Fruit fly (Drosophila melanogaster) whole organism, embryonic: Measurements from ENCODE around the gene RhoGDI.
A peak's percentile ranks its signal among the peaks of the same experiment; 100 is the strongest.

ENCODE experiments used
- Adf1 ChIP-seq: fragments of 200-800 bp; sonication (Bioruptor generic); IDR thresholded peaks from 2 replicates; pipeline ENCODE4 v1.3.6; 2022; ENCODE audit warnings: missing biosample characterization, missing genetic modification characterization
- B-H1 ChIP-seq: fragments of 200-800 bp; sonication (Bioruptor generic); IDR thresholded peaks from 3 replicates; pipeline ENCODE4 v1.3.6; 2022; ENCODE audit warnings: missing biosample characterization, missing genetic modification characterization
- CG1024 ChIP-seq: fragments of 200-800 bp; sonication (Bioruptor generic); IDR thresholded peaks from 2 replicates; pipeline ENCODE4 v1.3.6; 2022; ENCODE audit warnings: missing biosample characterization, missing genetic modification characterization
- CG10565 ChIP-seq: fragments of 200-800 bp; sonication (Bioruptor generic); optimal IDR thresholded peaks from 3 replicates; lab custom pipeline; 2016; ENCODE audit warnings: missing biosample characterization, mild to moderate bottlenecking, missing genetic modification characterization
- CG10654 ChIP-seq: fragments of 200-800 bp; sonication (Bioruptor generic); optimal IDR thresholded peaks from 2 replicates; lab custom pipeline; 2016; ENCODE audit warnings: missing biosample characterization, missing genetic modification characterization
- CG1233 ChIP-seq: fragments of 200-800 bp; sonication (Bioruptor generic); optimal IDR thresholded peaks from 4 replicates; lab custom pipeline; 2018; ENCODE audit warnings: missing biosample characterization, mild to moderate bottlenecking, missing genetic modification characterization
- CG12391 ChIP-seq: fragments of 200-800 bp; sonication (Bioruptor generic); optimal IDR thresholded peaks from 3 replicates; lab custom pipeline; 2018; ENCODE audit warnings: missing biosample characterization, mild to moderate bottlenecking, missing genetic modification characterization, moderate library complexity
- CG13424 ChIP-seq: fragments of 200-800 bp; sonication (Bioruptor generic); optimal IDR thresholded peaks from 2 replicates; lab custom pipeline; 2019; ENCODE audit warnings: missing biosample characterization, mild to moderate bottlenecking, missing genetic modification characterization, moderate library complexity
- CG16779 ChIP-seq: fragments of 200-800 bp; sonication (Bioruptor generic); IDR thresholded peaks from 2 replicates; pipeline ENCODE4 v1.3.6; 2022; ENCODE audit warnings: missing biosample characterization, missing genetic modification characterization
- CG17802 ChIP-seq: fragments of 200-800 bp; sonication (Bioruptor generic); optimal IDR thresholded peaks from 2 replicates; lab custom pipeline; 2018; ENCODE audit warnings: missing biosample characterization, mild to moderate bottlenecking, missing genetic modification characterization, moderate library complexity
- CG33213 ChIP-seq: fragments of 200-800 bp; sonication (Bioruptor generic); optimal IDR thresholded peaks from 3 replicates; lab custom pipeline; 2016; ENCODE audit warnings: missing biosample characterization, missing genetic modification characterization
- CG3407 ChIP-seq: fragments of 200-800 bp; sonication (Bioruptor generic); optimal IDR thresholded peaks from 2 replicates; lab custom pipeline; 2018; ENCODE audit warnings: missing biosample characterization, mild to moderate bottlenecking, missing genetic modification characterization
- CG3726 ChIP-seq: fragments of 200-800 bp; sonication (Bioruptor generic); IDR thresholded peaks from 3 replicates; pipeline ENCODE4, ENCODE4 v1.3.6; 2022; ENCODE audit warnings: missing biosample characterization, missing genetic modification characterization
- CG3838 ChIP-seq: fragments of 200-800 bp; sonication (Bioruptor generic); optimal IDR thresholded peaks from 3 replicates; lab custom pipeline; 2016; ENCODE audit warnings: missing biosample characterization, missing genetic modification characterization
- CG3995 ChIP-seq: fragments of 200-800 bp; sonication (Bioruptor generic); optimal IDR thresholded peaks from 3 replicates; lab custom pipeline; 2016; ENCODE audit warnings: missing biosample characterization, missing genetic modification characterization
- CG7786 ChIP-seq: fragments of 200-800 bp; sonication (Bioruptor generic); optimal IDR thresholded peaks from 2 replicates; lab custom pipeline; 2016; ENCODE audit warnings: missing biosample characterization, missing genetic modification characterization
- CG8290 ChIP-seq, 3 experiments: fragments of 200-800 bp; sonication (Bioruptor generic); optimal IDR thresholded peaks; 2 replicates each; lab custom pipeline; 2016 to 2019; ENCODE audit warnings: missing biosample characterization in 3 of 3, missing genetic modification characterization in 3 of 3, mild to moderate bottlenecking in 2 of 3, moderate library complexity in 1 of 3
- CG8359 ChIP-seq: fragments of 200-800 bp; sonication (Bioruptor generic); optimal IDR thresholded peaks from 2 replicates; lab custom pipeline; 2017; ENCODE audit warnings: missing biosample characterization, mild to moderate bottlenecking, missing genetic modification characterization, borderline replicate concordance
- CG8924 ChIP-seq: fragments of 200-800 bp; optimal IDR thresholded peaks from 3 replicates; lab custom pipeline; 2019; ENCODE audit warnings: missing biosample characterization, mild to moderate bottlenecking, missing genetic modification characterization, moderate library complexity
- CHES-1-like ChIP-seq: fragments of 200-800 bp; sonication (Bioruptor generic); optimal IDR thresholded peaks from 2 replicates; lab custom pipeline; 2016; ENCODE audit warnings: missing biosample characterization, missing genetic modification characterization
- CTCF ChIP-seq: fragments of 200-800 bp; sonication (Bioruptor generic); optimal IDR thresholded peaks from 2 replicates; lab custom pipeline; 2017; ENCODE audit warnings: missing biosample characterization, mild to moderate bottlenecking, missing genetic modification characterization, moderate library complexity
- HLH54F ChIP-seq: fragments of 200-800 bp; sonication (Bioruptor generic); optimal IDR thresholded peaks from 3 replicates; lab custom pipeline; 2016; ENCODE audit warnings: missing biosample characterization, missing genetic modification characterization
- Hsf ChIP-seq: fragments of 200-800 bp; sonication (Bioruptor generic); optimal IDR thresholded peaks from 3 replicates; lab custom pipeline; 2016; ENCODE audit warnings: missing biosample characterization, missing genetic modification characterization
- Kr ChIP-seq: fragments of 200-800 bp; sonication (Bioruptor generic); optimal IDR thresholded peaks from 2 replicates; lab custom pipeline; 2017; ENCODE audit warnings: missing biosample characterization, mild to moderate bottlenecking, missing genetic modification characterization
- Rx ChIP-seq: fragments of 200-800 bp; sonication (Bioruptor generic); IDR thresholded peaks from 2 replicates; pipeline ENCODE4 v1.3.6; 2022; ENCODE audit warnings: missing biosample characterization, missing genetic modification characterization
- Spps ChIP-seq: fragments of 200-800 bp; sonication (Bioruptor generic); optimal IDR thresholded peaks from 2 replicates; lab custom pipeline; 2018; ENCODE audit warnings: missing biosample characterization, mild to moderate bottlenecking, missing genetic modification characterization
- Ssrp ChIP-seq: fragments of 200-800 bp; sonication (Bioruptor generic); optimal IDR thresholded peaks from 2 replicates; lab custom pipeline; 2018; ENCODE audit warnings: missing biosample characterization, mild to moderate bottlenecking, missing genetic modification characterization, moderate library complexity
- Stat92E ChIP-seq, 3 experiments: fragments of >200 bp in 2 of 3; fragments of 200-800 bp in 1 of 3; sonication (Bioruptor generic) in 1 of 3; optimal IDR thresholded peaks; 2 replicates each; lab custom pipeline; 2017 to 2019; ENCODE audit warnings: missing biosample characterization in 3 of 3, missing genetic modification characterization in 3 of 3, mild to moderate bottlenecking in 1 of 3, moderate library complexity in 1 of 3
- Trl ChIP-seq, 3 experiments: fragments of >200 bp in 2 of 3; fragments of 200-800 bp in 1 of 3; sonication (Bioruptor generic) in 1 of 3; optimal IDR thresholded peaks; 2 replicates in 1 of 3; 3 replicates in 2 of 3; lab custom pipeline; 2016 to 2017; ENCODE audit warnings: missing biosample characterization in 1 of 3, missing genetic modification characterization in 1 of 3
- corto ChIP-seq: fragments of 200-800 bp; sonication (Bioruptor generic); optimal IDR thresholded peaks from 2 replicates; lab custom pipeline; 2016; ENCODE audit warnings: missing biosample characterization, mild to moderate bottlenecking, missing genetic modification characterization, moderate library complexity
- dati ChIP-seq: fragments of 200-800 bp; sonication (Bioruptor generic); IDR thresholded peaks from 2 replicates; pipeline ENCODE4 v1.3.6; 2022; ENCODE audit warnings: missing biosample characterization, missing genetic modification characterization
- dmrt99B ChIP-seq: fragments of 200-800 bp; sonication (Bioruptor generic); optimal IDR thresholded peaks from 2 replicates; lab custom pipeline; 2018; ENCODE audit warnings: missing biosample characterization, mild to moderate bottlenecking, missing genetic modification characterization, moderate library complexity
- her ChIP-seq: fragments of 200-800 bp; sonication (Bioruptor generic); optimal IDR thresholded peaks from 2 replicates; lab custom pipeline; 2016; ENCODE audit warnings: missing biosample characterization, missing genetic modification characterization
- ken ChIP-seq: fragments of 200-800 bp; sonication (Bioruptor generic); IDR thresholded peaks from 3 replicates; pipeline ENCODE4 v1.3.6; 2022; ENCODE audit warnings: missing biosample characterization, missing genetic modification characterization
- kni ChIP-seq: fragments of 200-800 bp; sonication (Bioruptor generic); optimal IDR thresholded peaks from 3 replicates; lab custom pipeline; 2017; ENCODE audit warnings: mild to moderate bottlenecking, missing biosample characterization, missing genetic modification reagents, missing genetic modification characterization
- lov ChIP-seq, 2 experiments: fragments of 200-800 bp in 1 of 2; fragments of >200 bp in 1 of 2; sonication (Bioruptor generic) in 1 of 2; IDR thresholded peaks in 1 of 2; optimal IDR thresholded peaks in 1 of 2; 2 replicates in 1 of 2; 3 replicates in 1 of 2; pipeline versions ENCODE4 v1.3.6 to Lab custom; 2017 to 2022; ENCODE audit warnings: missing biosample characterization in 1 of 2, missing genetic modification characterization in 1 of 2
- mld ChIP-seq: fragments of 200-800 bp; sonication (Bioruptor generic); IDR thresholded peaks from 3 replicates; pipeline ENCODE4 v1.3.6; 2022; ENCODE audit warnings: missing biosample characterization, missing genetic modification characterization; ENCODE audit not compliant: partially characterized antibody
- onecut ChIP-seq: fragments of 200-800 bp; sonication (Bioruptor generic); IDR thresholded peaks from 2 replicates; pipeline ENCODE4 v1.3.6; 2022; ENCODE audit warnings: missing biosample characterization, missing genetic modification characterization
- pfk ChIP-seq: fragments of 200-800 bp; sonication (Bioruptor generic); optimal IDR thresholded peaks from 2 replicates; lab custom pipeline; 2018; ENCODE audit warnings: missing biosample characterization, mild to moderate bottlenecking, missing genetic modification characterization, moderate library complexity
- scrt ChIP-seq: fragments of 200-800 bp; sonication (Bioruptor generic); optimal IDR thresholded peaks from 2 replicates; lab custom pipeline; 2018; ENCODE audit warnings: missing biosample characterization, mild to moderate bottlenecking, missing genetic modification characterization, moderate library complexity
- shn ChIP-seq: fragments of 200-800 bp; sonication (Bioruptor generic); optimal IDR thresholded peaks from 3 replicates; lab custom pipeline; 2016; ENCODE audit warnings: missing biosample characterization, missing genetic modification characterization
- slou ChIP-seq: fragments of 200-800 bp; sonication (Bioruptor generic); optimal IDR thresholded peaks from 3 replicates; lab custom pipeline; 2016; ENCODE audit warnings: missing biosample characterization, missing genetic modification characterization
- so ChIP-seq: fragments of 200-800 bp; sonication (Bioruptor generic); IDR thresholded peaks from 3 replicates; pipeline ENCODE4 v1.3.6; 2022; ENCODE audit warnings: missing biosample characterization, missing genetic modification characterization
- unpg ChIP-seq: fragments of 200-800 bp; sonication (Bioruptor generic); optimal IDR thresholded peaks from 3 replicates; lab custom pipeline; 2018; ENCODE audit warnings: missing biosample characterization, mild to moderate bottlenecking, missing genetic modification characterization, moderate library complexity
- vvl ChIP-seq: fragments of 200-800 bp; sonication (Bioruptor generic); IDR thresholded peaks from 2 replicates; pipeline ENCODE4 v1.3.6; 2022; ENCODE audit warnings: missing biosample characterization, missing genetic modification characterization
- zen ChIP-seq: fragments of 200-800 bp; sonication (Bioruptor generic); optimal IDR thresholded peaks from 3 replicates; lab custom pipeline; 2018; ENCODE audit warnings: missing biosample characterization, mild to moderate bottlenecking, missing genetic modification characterization, moderate library complexity

RhoGDI gene

dm6 chr3L:19906780-19907705 lies 21.5 kb upstream of the RhoGDI start (continued):
- TF ChIP-seq CG3838 (GFP tag; lab: Kevin White, UChicago) (peak; percentile 10), CG13424 (tag; lab: Kevin White, UChicago) (peak; percentile 33), CG8290 (GFP tag; optimal IDR thresholded peaks at IDR 0.05; lab: Kevin White, UChicago) (no peak), CG8290 (tag; optimal IDR thresholded peaks at IDR 0.05; lab: Kevin White, UChicago) (peak; percentile 66 to 91), CG8359 (GFP tag; lab: Kevin White, UChicago) (peak; percentile 40), unpg (GFP tag; lab: Kevin White, UChicago) (peak; percentile 67), CTCF (GFP tag; lab: Kevin White, UChicago) (peak; percentile 16), Rx (GFP tag; lab: Robert Waterston, UW) (no peak), CG3995 (GFP tag; lab: Kevin White, UChicago) (no peak), mld (GFP tag; lab: Robert Waterston, UW) (no peak), CG3726 (GFP tag; lab: Robert Waterston, UW) (no peak; the same call in 2 of the 3 replicates), Adf1 (GFP tag; lab: Robert Waterston, UW) (0 out of 2 replicates have a peak, but pooled peaks have one; percentile 29), her (peak; percentile 72), vvl (GFP tag; lab: Robert Waterston, UW) (peak; percentile 73), CG33213 (peak; percentile 49), dmrt99B (peak; percentile 65), Hsf (GFP tag; lab: Kevin White, UChicago) (peak; percentile 58), ken (GFP tag; lab: Robert Waterston, UW) (peak; percentile 68; the same call in 2 of the 3 replicates), CG17802 (tag; lab: Kevin White, UChicago) (peak; percentile 24), dati (no peak), lov (optimal IDR thresholded peaks at IDR 0.05; lab: Kevin White, UChicago) (no peak), lov (GFP tag; IDR thresholded peaks at IDR 0.05; lab: Robert Waterston, UW) (peak; percentile 87), HLH54F (peak; percentile 0), CG7786 (GFP tag; lab: Kevin White, UChicago) (peak; percentile 12), Stat92E (GFP tag; optimal IDR thresholded peaks at IDR 0.05; lab: Kevin White, UChicago) (peak in 1 of 3 experiments; percentile 28), shn (peak; percentile 51), pfk (GFP tag; lab: Kevin White, UChicago) (peak; percentile 57), onecut (GFP tag; lab: Robert Waterston, UW) (peak; percentile 57; the same call in 1 of the 2 replicates), CG10654 (GFP tag; lab: Kevin White, UChicago) (peak; percentile 66), slou (GFP tag; lab: Kevin White, UChicago) (peak; percentile 40), CG8924 (tag; lab: Kevin White, UChicago) (peak; percentile 41), CG3407 (GFP tag; lab: Kevin White, UChicago) (peak; percentile 86), CG1233 (GFP tag; lab: Kevin White, UChicago) (peak; percentile 68), CG1024 (GFP tag; lab: Robert Waterston, UW) (peak; percentile 72; the same call in 1 of the 2 replicates), scrt (GFP tag; lab: Kevin White, UChicago) (peak; percentile 34), Ssrp (peak; percentile 14), Kr (GFP tag; lab: Kevin White, UChicago) (peak; percentile 22), CG16779 (peak; percentile 44; the same call in 1 of the 2 replicates), zen (tag; lab: Kevin White, UChicago) (peak; percentile 61), Spps (tag; lab: Kevin White, UChicago) (peak; percentile 8), so (GFP tag; lab: Robert Waterston, UW) (peak; percentile 64; the same call in 2 of the 3 replicates), CG12391 (peak; percentile 33), CG10565 (no peak), kni (peak; percentile 92), B-H1 (GFP tag; lab: Robert Waterston, UW) (no peak; the same call in 2 of the 3 replicates), corto (GFP tag; lab: Kevin White, UChicago) (no peak), Trl (optimal IDR thresholded peaks at IDR 0.05; lab: Kevin White, UChicago) (peak; percentile 66 to 86), Trl (GFP tag; optimal IDR thresholded peaks at IDR 0.05; lab: Kevin White, UChicago) (peak; percentile 77), CHES-1-like (GFP tag; lab: Kevin White, UChicago) (peak; percentile 78)
